Worm (Caenorhabditis elegans) whole organism, L4 larva: ENCODE data around the gene H08M01.1.

Experiments used
- F10B5.3 ChIP-seq: sonication (generic microtip); optimal IDR thresholded peaks from 2 replicates; lab custom pipeline; 2016; ENCODE audit warnings: mild to moderate bottlenecking, missing genetic modification characterization, missing compliant biosample characterization
- F26F4.8 ChIP-seq: fragments of 200-800 bp; sonication (Bioruptor generic); conservative IDR thresholded peaks from 2 replicates; pipeline ENCODE4 v1.3.6; 2022; ENCODE audit warnings: missing genetic modification characterization, missing compliant biosample characterization
- F49E8.2 ChIP-seq: sonication (generic microtip); optimal IDR thresholded peaks from 2 replicates; lab custom pipeline; 2016; ENCODE audit warnings: missing compliant biosample characterization, mild to moderate bottlenecking, missing genetic modification characterization, borderline replicate concordance
- T20F7.1 ChIP-seq: fragments of 200-800 bp; sonication (Bioruptor generic); optimal IDR thresholded peaks from 2 replicates; lab custom pipeline; 2018; ENCODE audit warnings: mild to moderate bottlenecking, missing genetic modification characterization, missing compliant biosample characterization
- T26A8.4 ChIP-seq: fragments of 200-800 bp; sonication (Bioruptor generic); IDR thresholded peaks from 2 replicates; pipeline ENCODE4 v1.3.6; 2022; ENCODE audit warnings: missing genetic modification characterization, missing compliant biosample characterization
- Y48G9A.11 ChIP-seq: fragments of 200-800 bp; sonication (Bioruptor generic); IDR thresholded peaks from 2 replicates; pipeline ENCODE4 v1.3.6; 2022; ENCODE audit warnings: missing genetic modification reagents, missing genetic modification characterization, missing compliant biosample characterization
- aha-1 ChIP-seq: fragments of 150-350 bp; peaks from one replicate; lab custom pipeline; 2014; ENCODE audit warnings: missing biosample characterization, missing genetic modification characterization
- arid-1 ChIP-seq: fragments of 200-800 bp; sonication (Bioruptor generic); conservative IDR thresholded peaks from 2 replicates; pipeline ENCODE4 v1.3.6; 2022; ENCODE audit warnings: missing genetic modification reagents, missing genetic modification characterization, missing compliant biosample characterization
- ceh-28 ChIP-seq: fragments of 150-350 bp; optimal IDR thresholded peaks from 2 replicates; lab custom pipeline; 2014; ENCODE audit warnings: missing biosample characterization, missing genetic modification reagents, missing genetic modification characterization
- ctbp-1 ChIP-seq: fragments of 200-800 bp; sonication (Bioruptor generic); IDR thresholded peaks from 2 replicates; pipeline ENCODE4 v1.3.6; 2022; ENCODE audit warnings: missing genetic modification reagents, missing genetic modification characterization, missing compliant biosample characterization
- dmd-6 ChIP-seq: fragments of 200-800 bp; sonication (Bioruptor generic); IDR thresholded peaks from 2 replicates; pipeline ENCODE4 v1.3.6; 2022; ENCODE audit warnings: missing genetic modification reagents, missing genetic modification characterization, missing compliant biosample characterization
- dmd-9 ChIP-seq: fragments of 200-800 bp; sonication (Bioruptor generic); IDR thresholded peaks from 2 replicates; pipeline ENCODE4 v1.3.6; 2022; ENCODE audit warnings: missing genetic modification reagents, missing genetic modification characterization, missing compliant biosample characterization
- dve-1 ChIP-seq: sonication (generic microtip); optimal IDR thresholded peaks from 2 replicates; lab custom pipeline; 2017; ENCODE audit warnings: antibody characterized with exemption, mild to moderate bottlenecking, missing genetic modification characterization, missing compliant biosample characterization; ENCODE audit not compliant: insufficient read depth
- egl-43 ChIP-seq: fragments of 200-800 bp; sonication (Bioruptor generic); IDR thresholded peaks from 2 replicates; pipeline ENCODE4 v1.3.6; 2022; ENCODE audit warnings: missing genetic modification reagents, missing genetic modification characterization, missing compliant biosample characterization
- fos-1 ChIP-seq: fragments of 150-350 bp; optimal IDR thresholded peaks from 2 replicates; lab custom pipeline; 2014; ENCODE audit warnings: missing biosample characterization, missing genetic modification characterization
- gei-8 ChIP-seq: fragments of 200-800 bp; sonication (Bioruptor generic); optimal IDR thresholded peaks from 2 replicates; lab custom pipeline; 2018; ENCODE audit warnings: mild to moderate bottlenecking, missing genetic modification characterization, missing compliant biosample characterization
- hlh-11 ChIP-seq: fragments of 200-800 bp; sonication (Bioruptor generic); optimal IDR thresholded peaks from 2 replicates; lab custom pipeline; 2018; ENCODE audit warnings: mild to moderate bottlenecking, missing genetic modification characterization, missing compliant biosample characterization
- hmg-1.1 ChIP-seq: fragments of 200-800 bp; sonication (Bioruptor generic); IDR thresholded peaks from 2 replicates; pipeline ENCODE4 v1.3.6; 2022; ENCODE audit warnings: missing genetic modification reagents, missing genetic modification characterization, missing compliant biosample characterization
- jun-1 ChIP-seq: fragments of 150-350 bp; optimal IDR thresholded peaks from 2 replicates; lab custom pipeline; 2014; ENCODE audit warnings: missing biosample characterization, missing genetic modification reagents, missing genetic modification characterization
- lin-13 ChIP-seq: fragments of 150-350 bp; optimal IDR thresholded peaks from 2 replicates; lab custom pipeline; 2014; ENCODE audit warnings: missing biosample characterization, missing genetic modification reagents, missing genetic modification characterization
- lin-38 ChIP-seq: fragments of 200-800 bp; sonication (Bioruptor generic); IDR thresholded peaks from 2 replicates; pipeline ENCODE4 v1.3.6; 2022; ENCODE audit warnings: missing genetic modification reagents, missing genetic modification characterization, missing compliant biosample characterization
- lin-39 ChIP-seq: fragments of 150-350 bp; optimal IDR thresholded peaks from 2 replicates; lab custom pipeline; 2014; ENCODE audit warnings: missing biosample characterization, missing genetic modification reagents, missing genetic modification characterization
- mdl-1 ChIP-seq, 2 experiments: fragments of 150-350 bp in 1 of 2; sonication (generic microtip) in 1 of 2; optimal IDR thresholded peaks; 2 replicates each; lab custom pipeline; 2014 to 2017; ENCODE audit warnings: missing biosample characterization in 2 of 2, missing genetic modification characterization in 2 of 2
- mep-1 ChIP-seq: fragments of 150-350 bp; sonication (generic microtip); optimal IDR thresholded peaks from 3 replicates; lab custom pipeline; 2014; ENCODE audit warnings: missing biosample characterization, missing genetic modification characterization
- nhr-102 ChIP-seq: sonication (generic microtip); optimal IDR thresholded peaks from 2 replicates; lab custom pipeline; 2016; ENCODE audit warnings: mild to moderate bottlenecking, missing genetic modification characterization, moderate library complexity, missing compliant biosample characterization
- nhr-111 ChIP-seq: fragments of 200-800 bp; sonication (Bioruptor generic); optimal IDR thresholded peaks from 2 replicates; lab custom pipeline; 2018; ENCODE audit warnings: mild to moderate bottlenecking, missing genetic modification characterization, missing compliant biosample characterization
- nhr-237 ChIP-seq: sonication (generic microtip); optimal IDR thresholded peaks from 2 replicates; lab custom pipeline; 2017; ENCODE audit warnings: missing biosample characterization, missing genetic modification characterization
- nhr-25 ChIP-seq: sonication (generic microtip); optimal IDR thresholded peaks from 2 replicates; lab custom pipeline; 2017; ENCODE audit warnings: missing genetic modification characterization, mild to moderate bottlenecking, missing compliant biosample characterization, antibody characterized with exemption, moderate library complexity, borderline replicate concordance; ENCODE audit not compliant: insufficient read depth
- nhr-28 ChIP-seq: fragments of 150-350 bp; optimal IDR thresholded peaks from 2 replicates; lab custom pipeline; 2014; ENCODE audit warnings: missing biosample characterization, missing genetic modification characterization
- nhr-76 ChIP-seq: fragments of 150-350 bp; optimal IDR thresholded peaks from 2 replicates; lab custom pipeline; 2014; ENCODE audit warnings: missing biosample characterization, missing genetic modification characterization
- php-3 ChIP-seq: fragments of 200-800 bp; sonication (Bioruptor generic); IDR thresholded peaks from 2 replicates; pipeline ENCODE4 v1.3.6; 2022; ENCODE audit warnings: missing genetic modification reagents, missing genetic modification characterization, missing compliant biosample characterization
- snpc-1.2 ChIP-seq: fragments of 200-800 bp; sonication (Bioruptor generic); IDR thresholded peaks from 2 replicates; pipeline ENCODE4 v1.3.6; 2022; ENCODE audit warnings: missing genetic modification reagents, missing genetic modification characterization, missing compliant biosample characterization
- snpc-4 ChIP-seq: fragments of 150-350 bp; optimal IDR thresholded peaks from 2 replicates; lab custom pipeline; 2014; ENCODE audit warnings: missing biosample characterization, missing genetic modification characterization
- tag-97 ChIP-seq: fragments of 200-800 bp; sonication (Bioruptor generic); IDR thresholded peaks from 2 replicates; pipeline ENCODE4 v1.3.6; 2022; ENCODE audit warnings: missing genetic modification characterization, missing compliant biosample characterization
- unc-62 ChIP-seq, 3 experiments: fragments of 150-350 bp in 1 of 3; sonication (generic microtip); optimal IDR thresholded peaks in 2 of 3; peaks in 1 of 3; 1 replicate in 1 of 3; 2 replicates in 2 of 3; lab custom pipeline; 2014 to 2017; ENCODE audit warnings: missing biosample characterization in 3 of 3, missing genetic modification characterization in 3 of 3, missing genetic modification reagents in 3 of 3, missing genotype in 1 of 3

H08M01.1 gene

DNA sequence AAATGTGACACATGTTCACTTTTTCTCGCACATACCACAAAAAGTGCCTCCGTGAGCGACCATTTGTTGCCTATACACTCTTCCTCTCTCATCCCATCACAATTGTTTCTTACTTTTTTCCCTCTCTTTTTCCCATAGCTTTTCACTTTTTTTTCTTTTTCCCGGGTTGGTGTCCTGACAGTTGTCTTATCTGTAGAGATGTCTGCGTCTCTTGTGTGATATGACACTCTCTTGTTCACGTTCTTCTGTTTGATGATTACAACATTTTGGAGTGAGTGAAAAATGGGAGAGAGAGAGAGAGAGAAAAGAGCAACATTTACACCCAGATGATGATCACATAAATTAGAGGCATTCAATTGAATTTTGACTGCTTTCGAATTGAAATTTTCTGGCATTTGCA is 9.8 kb downstream of the H08M01.1 start (continued):
- TF ChIP-seq hlh-11 (tag; lab: Kevin White, UChicago) (peak; percentile 93), ceh-28 (tag; lab: Kevin White, UChicago) (no peak), lin-13 (GFP tag; lab: Kevin White, UChicago) (peak; percentile 5), gei-8 (GFP tag; lab: Kevin White, UChicago) (no peak), mep-1 (tag; lab: Kevin White, UChicago) (peak; percentile 64)
- TF ChIP-seq, all 104 proteins: peak for 16

DNA sequence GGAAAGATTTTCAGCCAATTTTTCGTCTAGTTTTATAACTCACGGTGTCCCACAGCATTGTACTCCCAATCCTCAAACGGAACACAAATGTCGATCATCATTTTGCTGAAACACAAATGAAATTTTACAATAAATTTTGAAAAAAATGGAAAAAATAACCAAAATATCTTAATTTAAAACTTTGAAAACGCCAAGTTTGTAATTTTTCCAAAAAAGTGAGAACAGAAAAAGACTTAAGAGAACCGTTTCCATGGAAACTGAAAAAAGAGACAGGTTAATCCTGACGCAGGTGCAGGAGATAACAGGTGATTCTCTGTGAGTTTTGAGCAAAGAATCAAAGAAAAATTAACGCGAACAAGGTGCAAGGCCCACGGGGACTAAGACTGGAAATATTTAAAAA is 15.3 kb downstream of the H08M01.1 start, which contains the start of gene Y45F10D.15:
Gene Y45F10D.15 (minus strand): TSS at position 101 of the 400 bp plus-strand sequence.
- TF ChIP-seq fos-1 (tag; lab: Kevin White, UChicago) = no peak

DNA sequence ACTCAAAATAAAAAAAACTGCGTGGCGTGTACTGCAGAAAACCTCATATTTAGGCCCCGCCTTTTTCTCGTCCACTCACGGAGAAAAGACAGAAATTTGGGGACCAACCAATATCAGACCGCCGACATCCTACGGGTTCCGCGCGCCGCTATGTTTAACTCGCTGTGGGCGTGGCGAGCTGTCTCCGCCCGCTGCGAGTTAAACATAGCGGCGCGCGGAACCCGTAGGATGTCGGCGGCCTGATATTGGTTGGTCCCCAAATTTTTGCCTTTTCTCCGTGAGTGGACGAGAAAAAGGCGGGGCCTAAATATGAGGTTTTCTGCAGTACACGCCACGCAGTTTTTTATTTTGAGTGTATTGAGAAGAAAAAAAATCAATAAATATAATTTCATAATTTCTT is 21.7 kb downstream of the H08M01.1 start:
- 0 out of 2 replicates have a peak, but pooled peaks have one; percentile 20 for TF ChIP-seq lin-38 (GFP tag; lab: Robert Waterston, UW)
- peak; percentile 93 for TF ChIP-seq snpc-1.2 (GFP tag; lab: Robert Waterston, UW)
- peak; percentile 13 for TF ChIP-seq F49E8.2

DNA sequence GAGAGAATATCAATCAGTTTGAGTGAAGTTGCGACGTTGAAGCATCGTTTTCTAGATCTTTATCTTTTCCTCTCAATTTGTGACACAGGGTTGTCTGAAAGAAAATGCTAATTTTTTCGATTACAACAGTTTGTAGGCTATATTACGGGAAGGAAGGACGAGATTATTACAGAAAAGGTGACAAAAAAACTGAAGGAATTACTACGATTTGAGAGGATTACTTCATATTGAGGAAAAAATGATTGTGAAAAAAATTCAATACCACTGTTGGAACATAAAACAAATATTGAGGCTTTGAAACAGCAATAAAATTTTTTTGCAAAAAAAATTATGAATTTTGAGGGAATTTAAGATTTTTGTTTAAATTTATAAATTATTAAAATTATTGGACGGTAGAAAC is 28.5 kb downstream of the H08M01.1 start, which contains the start of gene Y45F10D.14:
Gene Y45F10D.14 (minus strand): TSS at position 101 of the 400 bp plus-strand sequence.
- peak in 1 of 2 experiments; percentile 7 for TF ChIP-seq unc-62 (GFP tag; optimal IDR thresholded peaks at IDR 0.05 in 1 of 2; lab: Kevin White, UChicago)
- TF ChIP-seq unc-62 (tag; optimal IDR thresholded peaks at IDR 0.05; lab: Kevin White, UChicago) = no peak
- TF ChIP-seq snpc-4 (tag; lab: Kevin White, UChicago) = no peak
- TF ChIP-seq aha-1 (tag; lab: Kevin White, UChicago) = peak; percentile 74

DNA sequence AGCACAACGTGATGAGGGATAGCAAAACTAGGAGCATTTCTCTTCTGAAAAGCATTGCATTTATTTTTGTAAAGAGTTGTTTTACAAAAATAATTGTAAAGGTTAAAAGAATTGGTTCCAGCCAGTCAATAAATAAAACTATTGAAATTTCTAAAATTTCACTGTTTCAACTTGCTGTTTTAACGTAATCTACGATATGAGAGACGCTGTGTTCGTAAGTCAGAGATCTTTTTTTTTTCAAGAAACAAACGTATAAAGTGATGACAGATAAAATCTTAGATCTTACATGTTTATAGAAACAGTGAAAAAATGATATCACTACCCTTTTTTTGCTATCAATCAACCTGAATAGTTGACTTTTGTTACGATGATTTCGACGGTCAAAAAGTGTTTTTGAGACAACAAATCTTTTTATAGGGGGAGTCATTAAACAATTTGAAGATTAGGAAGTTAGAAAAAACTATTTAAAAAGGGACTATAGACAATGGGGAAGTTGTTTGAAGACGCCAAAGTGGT is 38.3 kb downstream of the H08M01.1 start, which contains the start of gene Y45F10D.6:
Gene Y45F10D.6 (minus strand): TSS at position 51 of the 516 bp plus-strand sequence.
- TF ChIP-seq lin-39 (tag; lab: Kevin White, UChicago) = no peak
- TF ChIP-seq, all 104 proteins: peak for 0

DNA sequence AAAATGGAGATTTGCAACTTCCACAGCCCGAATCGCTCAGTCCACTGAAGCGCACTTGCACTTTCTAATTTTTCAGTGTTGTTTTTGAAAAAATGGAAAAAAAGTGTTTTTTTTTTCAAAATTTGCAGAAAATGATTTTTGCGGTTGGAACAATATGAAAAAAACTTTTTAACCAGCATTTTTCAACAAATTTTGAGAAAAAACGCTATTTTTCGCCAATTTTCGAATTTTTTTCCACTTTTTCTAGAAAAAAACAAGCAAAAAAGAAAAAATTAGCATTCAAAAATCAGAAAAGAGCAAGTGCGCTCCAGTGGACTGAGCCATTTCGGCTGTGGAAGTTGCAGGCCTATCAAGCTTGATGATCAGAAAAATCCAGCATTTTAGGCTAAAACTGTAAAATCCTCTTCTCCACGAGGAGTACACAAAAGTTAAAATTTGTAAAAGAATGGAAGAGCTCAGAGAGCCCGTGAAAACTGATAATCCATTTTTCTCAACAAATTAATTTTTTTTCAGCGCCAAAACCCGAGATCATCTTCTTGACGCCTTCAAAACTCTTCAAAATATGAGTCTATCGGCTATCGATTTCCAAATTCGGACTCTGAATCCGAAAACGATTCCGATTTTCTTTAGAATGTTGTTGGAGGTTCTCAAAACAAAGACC is 40.8 kb downstream of the H08M01.1 start:
- TF ChIP-seq jun-1 (tag; lab: Kevin White, UChicago) = no peak
- 0 out of 2 replicates have a peak, but pooled peaks have one; percentile 13 for TF ChIP-seq snpc-1.2 (GFP tag; lab: Robert Waterston, UW)
- peak; percentile 41; the same call in 1 of the 2 replicates for TF ChIP-seq lin-38 (GFP tag; lab: Robert Waterston, UW)
- TF ChIP-seq T26A8.4 (GFP tag; lab: Robert Waterston, UW) = no peak
- no peak for TF ChIP-seq Y48G9A.11 (GFP tag; lab: Robert Waterston, UW)
- no peak for TF ChIP-seq mdl-1 (tag; optimal IDR thresholded peaks at IDR 0.05; lab: Kevin White, UChicago)
- TF ChIP-seq nhr-28 (tag; lab: Kevin White, UChicago) = no peak
- TF ChIP-seq nhr-25 (tag; lab: Kevin White, UChicago) = no peak
- TF ChIP-seq unc-62 (GFP tag; optimal IDR thresholded peaks at IDR 0.05 in 1 of 2; lab: Kevin White, UChicago) = peak in 1 of 2 experiments; percentile 59
- TF ChIP-seq unc-62 (tag; optimal IDR thresholded peaks at IDR 0.05; lab: Kevin White, UChicago) = no peak
- no peak for TF ChIP-seq F49E8.2
- TF ChIP-seq ctbp-1 (GFP tag; lab: Robert Waterston, UW) = 0 out of 2 replicates have a peak, but pooled peaks have one; percentile 13
- no peak for TF ChIP-seq tag-97 (GFP tag; lab: Robert Waterston, UW)
- TF ChIP-seq aha-1 (tag; lab: Kevin White, UChicago) = peak; percentile 6

DNA sequence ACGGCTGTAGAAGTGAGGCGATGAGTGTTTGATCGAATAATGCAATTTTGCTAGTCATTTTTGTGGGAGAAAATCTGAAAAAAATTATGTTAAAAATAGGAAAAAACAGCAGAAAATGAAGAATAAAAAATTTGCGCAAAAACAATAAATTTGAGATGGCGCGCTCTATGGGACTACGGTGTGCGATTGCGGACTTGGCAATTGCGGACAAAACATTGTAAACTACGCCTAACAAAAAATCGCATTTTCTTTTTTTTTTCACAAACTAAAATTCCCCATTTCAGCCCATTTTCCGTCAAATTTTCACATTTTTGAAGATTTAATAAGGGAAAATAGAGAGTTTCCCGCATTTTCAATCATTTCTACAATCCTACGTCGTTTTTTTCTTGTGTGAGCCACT is 47.5 kb downstream of the H08M01.1 start, which contains the start of the genes sas-6 and Y45F10D.7:
Gene sas-6 (minus strand): TSS at position 80 of the 400 bp plus-strand sequence.
Gene Y45F10D.7 (plus strand): TSS at position 256 of the 400 bp plus-strand sequence.
- TF ChIP-seq php-3 (GFP tag; lab: Robert Waterston, UW) = no peak
- no peak for TF ChIP-seq F26F4.8
- no peak for TF ChIP-seq nhr-237 (tag; lab: Kevin White, UChicago)
- no peak for TF ChIP-seq jun-1 (tag; lab: Kevin White, UChicago)
- TF ChIP-seq dmd-9 = no peak
- peak; percentile 25 for TF ChIP-seq dve-1
- TF ChIP-seq T20F7.1 (GFP tag; lab: Kevin White, UChicago) = peak; percentile 44
- no peak for TF ChIP-seq nhr-102
- no peak for TF ChIP-seq egl-43
- no peak for TF ChIP-seq hmg-1.1 (GFP tag; lab: Robert Waterston, UW)
- no peak for TF ChIP-seq nhr-76
- TF ChIP-seq mep-1 (tag; lab: Kevin White, UChicago) = peak; percentile 57
- TF ChIP-seq F10B5.3 (tag; lab: Kevin White, UChicago) = no peak
- TF ChIP-seq nhr-111 (GFP tag; lab: Kevin White, UChicago) = no peak
- TF ChIP-seq arid-1 = no peak
- peak; percentile 40; the same call in 1 of the 2 replicates for TF ChIP-seq dmd-6 (GFP tag; lab: Robert Waterston, UW)
- TF ChIP-seq lin-39 (tag; lab: Kevin White, UChicago) = no peak
